Worm (Caenorhabditis elegans) whole organism, late embryonic: Measurements from ENCODE around the gene fan-1.

Experiments
- Y22D7AL.16 ChIP-seq: sonication (generic microtip); optimal IDR thresholded peaks from 2 replicates; lab custom pipeline; 2016; ENCODE audit warnings: missing genetic modification characterization, missing compliant biosample characterization
- ceh-6 ChIP-seq: fragments of 200-800 bp; sonication (Bioruptor generic); optimal IDR thresholded peaks from 2 replicates; lab custom pipeline; 2018; ENCODE audit warnings: mild to moderate bottlenecking, missing genetic modification characterization, missing compliant biosample characterization
- dve-1 ChIP-seq: sonication (generic microtip); optimal IDR thresholded peaks from 2 replicates; lab custom pipeline; 2017; ENCODE audit warnings: antibody characterized with exemption, mild to moderate bottlenecking, missing genetic modification characterization, missing compliant biosample characterization
- fkh-6 ChIP-seq: sonication (generic microtip); optimal IDR thresholded peaks from 2 replicates; lab custom pipeline; 2016; ENCODE audit warnings: missing genetic modification characterization, missing compliant biosample characterization
- nfya-1 ChIP-seq: sonication (generic microtip); optimal IDR thresholded peaks from 2 replicates; lab custom pipeline; 2017; ENCODE audit warnings: missing genetic modification characterization, mild to moderate bottlenecking, missing compliant biosample characterization, antibody characterized with exemption, moderate library complexity
- nhr-11 ChIP-seq: fragments of 150-350 bp; optimal IDR thresholded peaks from 2 replicates; lab custom pipeline; 2014; ENCODE audit warnings: missing biosample characterization, missing genetic modification characterization
- pha-2 ChIP-seq: sonication (generic microtip); optimal IDR thresholded peaks from 2 replicates; lab custom pipeline; 2017; ENCODE audit warnings: mild to moderate bottlenecking, missing genetic modification characterization, missing compliant biosample characterization
- pha-4 ChIP-seq: fragments of 150-350 bp; optimal IDR thresholded peaks from 2 replicates; lab custom pipeline; 2018; ENCODE audit warnings: missing biosample characterization, missing genetic modification reagents, missing genetic modification characterization
- pqm-1 ChIP-seq: sonication (generic microtip); optimal IDR thresholded peaks from 2 replicates; lab custom pipeline; 2016; ENCODE audit warnings: missing genetic modification characterization, missing compliant biosample characterization

ce11 chrIV:6519593-6519992 lies 28.9 kb upstream of the fan-1 start, which contains the start of gene C01G5.9:
- no peak for TF ChIP-seq dve-1 (tag; lab: Kevin White, UChicago)
- TF ChIP-seq pqm-1 (tag; lab: Kevin White, UChicago) = no peak
- TF ChIP-seq fkh-6 = no peak
- TF ChIP-seq ceh-6 = no peak
- no peak for TF ChIP-seq pha-4 (tag; lab: Kevin White, UChicago)
- TF ChIP-seq nfya-1 (tag; lab: Kevin White, UChicago) = no peak
- no peak for TF ChIP-seq pha-2
- no peak for TF ChIP-seq nhr-11 (tag; lab: Kevin White, UChicago)
- no peak for TF ChIP-seq Y22D7AL.16 (tag; lab: Kevin White, UChicago)
